Worm (Caenorhabditis elegans) whole organism, dauer: Measurements from ENCODE around the gene fbxl-4.

Experiments
- unc-62 ChIP-seq: sonication (generic microtip); optimal IDR thresholded peaks from 2 replicates; lab custom pipeline; 2017; ENCODE audit warnings: missing biosample characterization, missing genetic modification reagents, missing genetic modification characterization

fbxl-4 gene

ce11 chrX:6603098-6603497 is 14.5 kb downstream of the fbxl-4 start, which contains the start of gene F23G4.1:
Gene F23G4.1, minus strand, starts transcription at chrX:6603198.
- TF ChIP-seq unc-62: no peak

DNA sequence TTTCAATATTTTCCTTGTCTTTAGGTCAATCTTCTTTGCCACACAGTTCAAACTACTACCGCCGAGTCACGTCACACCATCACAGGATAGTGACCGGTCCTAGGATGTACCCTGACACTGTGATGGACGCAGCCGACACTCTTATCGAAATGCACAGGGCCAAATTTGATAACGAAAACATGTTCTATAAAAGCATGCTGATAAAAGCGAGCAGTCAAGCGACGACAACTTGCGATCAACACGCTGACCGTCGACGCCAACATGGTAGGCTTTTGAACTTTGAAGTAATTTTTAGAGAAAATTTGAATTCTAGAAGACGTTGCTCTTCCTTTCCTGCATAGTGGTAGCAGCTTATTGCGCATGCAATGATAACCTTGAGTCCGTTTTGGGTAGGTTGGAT is 18.4 kb downstream of the fbxl-4 start, which contains the start of gene cpr-6:
TSS of gene cpr-6 (plus strand) at position 217 of the 400 bp plus-strand sequence.
- TF ChIP-seq unc-62: no peak

ce11 chrX:6607599-6607998 is 19.0 kb downstream of the fbxl-4 start:
- no peak for TF ChIP-seq unc-62

- no peak for TF ChIP-seq unc-62
Measured at ce11 chrX:6609251-6609650, 20.7 kb downstream of the fbxl-4 start.

ce11 chrX:6609717-6610116 is 21.1 kb downstream of the fbxl-4 start, which contains the start of gene C25B8.8:
Gene C25B8.8, plus strand, starts transcription at chrX:6610017.
- no peak for TF ChIP-seq unc-62

DNA sequence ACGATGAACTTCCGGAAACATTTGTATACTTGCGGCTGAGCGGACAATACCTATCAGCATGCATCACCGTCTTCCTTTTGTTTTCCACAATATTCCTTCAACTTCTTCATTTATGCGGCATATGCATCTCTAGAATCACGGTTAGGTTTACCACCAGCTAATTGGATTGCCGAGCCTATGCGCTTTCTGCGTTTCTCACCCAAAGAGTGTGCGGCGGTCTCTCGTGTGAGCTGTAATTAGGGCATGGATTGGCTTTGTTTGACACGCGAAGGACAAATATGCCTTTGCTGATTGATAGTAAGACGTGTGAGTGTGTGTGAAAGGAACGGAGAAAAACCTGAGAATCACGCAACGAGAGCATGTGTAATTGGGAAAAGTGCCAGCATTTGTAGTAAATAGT is 24.9 kb downstream of the fbxl-4 start:
- no peak for TF ChIP-seq unc-62

DNA sequence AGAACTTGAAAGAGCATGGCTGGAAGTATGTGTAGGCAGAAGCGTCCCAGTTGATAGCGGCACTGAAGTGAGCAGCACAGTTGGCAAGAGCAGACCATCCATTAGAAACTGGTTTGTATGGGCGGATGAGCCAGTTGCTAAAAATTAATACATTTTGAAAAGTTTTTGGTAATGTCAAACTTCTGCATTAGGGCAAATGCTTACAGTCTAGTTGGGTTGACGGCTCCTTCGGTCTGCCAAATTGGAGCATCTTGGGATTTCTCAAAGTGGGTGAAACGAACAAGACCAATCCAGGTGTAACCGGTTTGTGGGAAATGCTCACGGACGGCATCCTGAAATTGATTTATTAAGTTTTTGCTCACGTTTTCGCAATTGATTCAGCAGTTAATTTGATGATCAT is 29.0 kb downstream of the fbxl-4 start:
- no peak for TF ChIP-seq unc-62

DNA sequence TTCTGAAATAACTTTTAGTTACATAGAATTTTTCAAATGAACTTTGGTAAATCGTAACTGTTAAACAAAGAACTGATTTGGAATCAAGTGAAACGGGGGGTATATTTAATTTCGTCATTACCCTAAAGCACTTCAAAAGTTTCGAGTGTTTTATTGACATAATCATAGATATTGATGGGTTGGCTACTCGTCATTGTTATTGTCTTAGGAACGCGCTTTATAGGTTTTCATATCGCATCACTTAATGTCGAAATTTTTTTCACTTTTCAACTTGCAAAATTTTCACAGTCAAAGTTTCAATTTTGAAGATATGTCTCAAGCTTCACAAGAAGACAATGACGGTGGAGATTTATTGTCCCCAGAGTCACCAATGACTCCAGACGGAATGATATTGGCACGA is 30.1 kb downstream of the fbxl-4 start, which contains the start of gene kqt-1:
TSS of gene kqt-1 (plus strand) at position 301 of the 400 bp plus-strand sequence.
- no peak for TF ChIP-seq unc-62

ce11 chrX:6622552-6623236 is 34.1 kb downstream of the fbxl-4 start, which contains the start of gene clec-266:
Gene clec-266, minus strand, starts transcription at chrX:6622915.
- no peak for TF ChIP-seq unc-62

ce11 chrX:6625275-6625674 is 36.7 kb downstream of the fbxl-4 start:
- TF ChIP-seq unc-62: no peak

ce11 chrX:6630645-6631044 is 42.0 kb downstream of the fbxl-4 start:
- no peak for TF ChIP-seq unc-62

ce11 chrX:6631437-6631836 is 42.8 kb downstream of the fbxl-4 start, which contains the start of gene aexr-2:
Gene aexr-2, minus strand, starts transcription at chrX:6631537.
- no peak for TF ChIP-seq unc-62

- TF ChIP-seq unc-62: no peak
Measured at ce11 chrX:6635173-6635572, 46.6 kb downstream of the fbxl-4 start, which contains the start of gene aexr-1. Gene aexr-1, minus strand, starts transcription at chrX:6635273.

ce11 chrX:6637933-6638332 is 49.3 kb downstream of the fbxl-4 start:
- no peak for TF ChIP-seq unc-62

- no peak for TF ChIP-seq unc-62
Measured at ce11 chrX:6638985-6639573, 50.5 kb downstream of the fbxl-4 start.

DNA sequence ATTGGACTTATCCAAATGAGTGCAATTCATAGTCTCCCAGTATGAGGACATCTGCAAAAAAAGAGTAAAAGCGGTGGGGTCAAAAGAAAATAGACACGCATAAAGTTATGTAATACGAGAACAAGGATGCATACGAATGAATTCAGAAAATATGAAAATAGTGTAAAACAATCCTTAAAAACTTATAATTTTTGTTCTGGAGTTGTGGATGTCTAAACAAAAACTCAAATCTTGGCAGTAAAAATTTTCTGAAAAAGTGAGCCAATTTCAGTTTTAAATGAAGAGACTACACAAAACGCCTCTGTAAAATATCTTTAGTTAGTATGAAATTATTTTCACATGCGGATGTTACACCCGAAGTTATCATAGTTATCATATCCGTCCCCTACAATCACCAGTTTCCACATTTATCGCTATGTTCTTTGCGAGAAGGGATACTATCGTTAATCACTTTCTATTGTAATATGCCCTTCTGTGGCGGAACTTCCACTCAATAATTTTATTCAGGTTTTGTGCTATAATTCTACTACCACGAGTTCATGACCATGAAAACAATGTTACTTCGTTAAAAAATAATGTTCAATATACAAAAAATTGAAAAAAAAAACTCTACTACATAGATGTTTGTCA is 52.1 kb downstream of the fbxl-4 start, which contains the start of gene nhr-120:
TSS of gene nhr-120 (minus strand) at position 51 of the 630 bp plus-strand sequence.
- TF ChIP-seq unc-62: no peak

DNA sequence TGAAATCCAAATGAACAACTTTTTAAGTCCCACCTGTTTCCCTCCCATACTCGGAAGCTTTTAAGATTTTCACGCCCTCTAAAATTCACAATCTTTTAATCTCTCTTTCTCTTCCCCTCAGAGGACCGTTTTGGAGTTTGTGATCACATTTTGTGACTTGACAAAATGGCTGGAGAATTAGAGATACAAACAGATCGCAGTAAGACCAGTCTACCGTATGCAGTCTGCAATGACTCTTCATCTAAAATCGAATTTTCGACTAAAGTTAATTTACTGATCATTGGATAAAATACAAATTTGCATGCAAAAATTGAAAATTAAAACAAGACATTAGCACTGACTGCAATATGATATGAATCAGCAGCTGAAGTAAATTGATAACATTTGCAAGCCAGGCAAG is 52.9 kb downstream of the fbxl-4 start:
- no peak for TF ChIP-seq unc-62
